Worm (Caenorhabditis elegans) whole organism, L2 larva: ENCODE results near the gene H25K10.4.

Experiments
- F13H6.1 ChIP-seq: sonication (generic microtip); optimal IDR thresholded peaks from 2 replicates; lab custom pipeline; 2016; ENCODE audit warnings: missing genetic modification characterization, missing compliant biosample characterization
- R02D3.7 ChIP-seq: fragments of 150-350 bp; optimal IDR thresholded peaks from 2 replicates; lab custom pipeline; 2014; ENCODE audit warnings: missing biosample characterization, missing genetic modification characterization
- aly-2 ChIP-seq: fragments of 150-350 bp; optimal IDR thresholded peaks from 2 replicates; lab custom pipeline; 2014; ENCODE audit warnings: missing biosample characterization, missing genetic modification characterization
- ceh-16 ChIP-seq: fragments of 150-350 bp; optimal IDR thresholded peaks from 2 replicates; lab custom pipeline; 2014; ENCODE audit warnings: missing biosample characterization, missing genetic modification characterization
- dmd-4 ChIP-seq: sonication (generic microtip); optimal IDR thresholded peaks from 2 replicates; lab custom pipeline; 2017; ENCODE audit warnings: missing biosample characterization, missing genetic modification characterization
- egl-27 ChIP-seq: sonication (generic microtip); optimal IDR thresholded peaks from 3 replicates; lab custom pipeline; 2017; ENCODE audit warnings: missing biosample characterization, missing genetic modification reagents, missing genetic modification characterization
- elt-1 ChIP-seq: fragments of 150-350 bp; optimal IDR thresholded peaks from 2 replicates; lab custom pipeline; 2014; ENCODE audit warnings: missing biosample characterization, missing genetic modification characterization
- elt-3 ChIP-seq: sonication (generic microtip); optimal IDR thresholded peaks from 2 replicates; lab custom pipeline; 2017; ENCODE audit warnings: missing biosample characterization, missing genetic modification characterization
- fos-1 ChIP-seq: fragments of 150-350 bp; optimal IDR thresholded peaks from 2 replicates; lab custom pipeline; 2014; ENCODE audit warnings: missing biosample characterization, missing genetic modification characterization
- mab-5 ChIP-seq: fragments of 150-350 bp; optimal IDR thresholded peaks from 2 replicates; lab custom pipeline; 2014; ENCODE audit warnings: missing biosample characterization, missing genetic modification characterization
- mbf-1 ChIP-seq: sonication (generic microtip); optimal IDR thresholded peaks from 2 replicates; lab custom pipeline; 2017; ENCODE audit warnings: missing biosample characterization, missing genetic modification characterization
- mdl-1 ChIP-seq, 2 experiments: fragments of 150-350 bp in 1 of 2; sonication (generic microtip) in 1 of 2; optimal IDR thresholded peaks; 2 replicates each; lab custom pipeline; 2017; ENCODE audit warnings: missing biosample characterization in 2 of 2, missing genetic modification characterization in 2 of 2
- nhr-11 ChIP-seq: fragments of 150-350 bp; optimal IDR thresholded peaks from 2 replicates; lab custom pipeline; 2014; ENCODE audit warnings: missing biosample characterization, missing genetic modification characterization
- nhr-12 ChIP-seq: fragments of 150-350 bp; optimal IDR thresholded peaks from 2 replicates; lab custom pipeline; 2014; ENCODE audit warnings: missing biosample characterization, missing genetic modification characterization
- nhr-129 ChIP-seq: fragments of 150-350 bp; optimal IDR thresholded peaks from 2 replicates; lab custom pipeline; 2014; ENCODE audit warnings: missing biosample characterization, missing genetic modification characterization
- nhr-23 ChIP-seq: fragments of 150-350 bp; optimal IDR thresholded peaks from 2 replicates; lab custom pipeline; 2014; ENCODE audit warnings: missing biosample characterization, missing genetic modification reagents, missing genetic modification characterization
- nhr-237 ChIP-seq: fragments of 150-350 bp; optimal IDR thresholded peaks from 2 replicates; lab custom pipeline; 2014; ENCODE audit warnings: missing biosample characterization, missing genetic modification characterization
- nhr-6 ChIP-seq: fragments of 150-350 bp; optimal IDR thresholded peaks from 2 replicates; lab custom pipeline; 2014; ENCODE audit warnings: missing biosample characterization, missing genetic modification characterization
- nhr-77 ChIP-seq: fragments of 150-350 bp; optimal IDR thresholded peaks from 2 replicates; lab custom pipeline; 2014; ENCODE audit warnings: missing biosample characterization, missing genetic modification characterization
- peb-1 ChIP-seq: fragments of 150-350 bp; optimal IDR thresholded peaks from 2 replicates; lab custom pipeline; 2014; ENCODE audit warnings: missing biosample characterization, missing genetic modification characterization
- sem-4 ChIP-seq: fragments of 150-350 bp; optimal IDR thresholded peaks from 2 replicates; lab custom pipeline; 2014; ENCODE audit warnings: missing biosample characterization, missing genetic modification reagents, missing genetic modification characterization
- skn-1 ChIP-seq: sonication (generic microtip); optimal IDR thresholded peaks from 2 replicates; lab custom pipeline; 2017; ENCODE audit warnings: missing biosample characterization, missing genetic modification characterization
- sma-3 ChIP-seq: sonication (generic microtip); optimal IDR thresholded peaks from 2 replicates; lab custom pipeline; 2016; ENCODE audit warnings: missing genetic modification reagents, missing genetic modification characterization, missing compliant biosample characterization
- sma-9 ChIP-seq, 2 experiments: fragments of 150-350 bp in 1 of 2; sonication (generic microtip) in 1 of 2; optimal IDR thresholded peaks; 2 replicates each; lab custom pipeline; 2014 to 2016; ENCODE audit warnings: missing genetic modification characterization in 2 of 2, mild to moderate bottlenecking in 1 of 2, missing biosample characterization in 1 of 2, missing compliant biosample characterization in 1 of 2, missing genetic modification reagents in 1 of 2, moderate library complexity in 1 of 2
- snpc-4 ChIP-seq: fragments of 150-350 bp; optimal IDR thresholded peaks from 2 replicates; lab custom pipeline; 2014; ENCODE audit warnings: missing biosample characterization, missing genetic modification characterization
- unc-39 ChIP-seq: fragments of 150-350 bp; optimal IDR thresholded peaks from 2 replicates; lab custom pipeline; 2014; ENCODE audit warnings: missing biosample characterization, missing genetic modification characterization
- unc-55 ChIP-seq: fragments of 150-350 bp; sonication (generic microtip); optimal IDR thresholded peaks from 3 replicates; lab custom pipeline; 2014; ENCODE audit warnings: missing biosample characterization, missing genetic modification reagents, missing genetic modification characterization
- zag-1 ChIP-seq: fragments of 150-350 bp; optimal IDR thresholded peaks from 2 replicates; lab custom pipeline; 2014; ENCODE audit warnings: missing biosample characterization, missing genetic modification characterization
- ztf-1 ChIP-seq: fragments of 200-800 bp; sonication (Bioruptor generic); conservative IDR thresholded peaks from 2 replicates; pipeline ENCODE4 v1.3.6; 2022; ENCODE audit warnings: missing genetic modification characterization, missing compliant biosample characterization
- ztf-11 ChIP-seq: sonication (generic microtip); optimal IDR thresholded peaks from 2 replicates; lab custom pipeline; 2017; ENCODE audit warnings: missing biosample characterization, missing genetic modification characterization
- ztf-4 ChIP-seq: fragments of 150-350 bp; optimal IDR thresholded peaks from 2 replicates; lab custom pipeline; 2014; ENCODE audit warnings: missing biosample characterization, missing genetic modification characterization

H25K10.4 gene

ce11 chrIV:16236827-16237226 is 11.0 kb downstream of the H25K10.4 start:
- TF ChIP-seq nhr-129 (tag; lab: Kevin White, UChicago) (no peak), nhr-11 (tag; lab: Kevin White, UChicago) (no peak), nhr-12 (tag; lab: Kevin White, UChicago) (no peak), skn-1 (no peak), peb-1 (no peak), elt-1 (tag; lab: Kevin White, UChicago) (no peak), unc-39 (no peak), mab-5 (tag; lab: Kevin White, UChicago) (no peak)

- no peak for TF ChIP-seq dmd-4 (tag; lab: Kevin White, UChicago)
- TF ChIP-seq ztf-11 = no peak
- no peak for TF ChIP-seq elt-1 (tag; lab: Kevin White, UChicago)
- TF ChIP-seq nhr-23 (tag; lab: Kevin White, UChicago) = no peak
- no peak for TF ChIP-seq nhr-77 (tag; lab: Kevin White, UChicago)
- TF ChIP-seq aly-2 (tag; lab: Kevin White, UChicago) = no peak
- TF ChIP-seq fos-1 (tag; lab: Kevin White, UChicago) = no peak
- TF ChIP-seq mdl-1 (tag; optimal IDR thresholded peaks at IDR 0.05; lab: Kevin White, UChicago) = no peak
- no peak for TF ChIP-seq sem-4 (tag; lab: Kevin White, UChicago)
- TF ChIP-seq F13H6.1 = no peak
- no peak for TF ChIP-seq elt-3 (tag; lab: Kevin White, UChicago)
- TF ChIP-seq R02D3.7 (tag; lab: Kevin White, UChicago) = no peak
- no peak for TF ChIP-seq zag-1
- TF ChIP-seq skn-1 = no peak
- TF ChIP-seq sma-3 = no peak
- TF ChIP-seq ztf-1 = no peak
These were observed 12.7 kb downstream of the H25K10.4 start, which contains the start of gene srw-61 for ce11 chrIV:16238555-16238954. TSS of gene srw-61 (minus strand) at chrIV:16238655.

- no peak for TF ChIP-seq sma-9 (GFP tag; optimal IDR thresholded peaks at IDR 0.05; lab: Kevin White, UChicago)
- TF ChIP-seq sma-9 (tag; optimal IDR thresholded peaks at IDR 0.05; lab: Kevin White, UChicago) = no peak
- no peak for TF ChIP-seq egl-27 (tag; lab: Kevin White, UChicago)
- TF ChIP-seq nhr-12 (tag; lab: Kevin White, UChicago) = no peak
- no peak for TF ChIP-seq dmd-4 (tag; lab: Kevin White, UChicago)
- TF ChIP-seq unc-55 (GFP tag; lab: Kevin White, UChicago) = no peak
These were observed 21.3 kb downstream of the H25K10.4 start, which contains the start of gene F38C2.1 for ce11 chrIV:16247131-16247530. TSS of gene F38C2.1 (plus strand) at chrIV:16247431.

- TF ChIP-seq mbf-1 (tag; lab: Kevin White, UChicago) = no peak
- no peak for TF ChIP-seq mdl-1 (tag; optimal IDR thresholded peaks at IDR 0.05; lab: Kevin White, UChicago)
- no peak for TF ChIP-seq sma-3
- TF ChIP-seq nhr-237 = no peak
- TF ChIP-seq nhr-129 (tag; lab: Kevin White, UChicago) = no peak
- TF ChIP-seq ceh-16 = no peak
- TF ChIP-seq snpc-4 = no peak
- no peak for TF ChIP-seq aly-2 (tag; lab: Kevin White, UChicago)
- no peak for TF ChIP-seq nhr-6 (tag; lab: Kevin White, UChicago)
- TF ChIP-seq, all 48 proteins: peak for 0
These were observed 28.6 kb downstream of the H25K10.4 start, which contains the start of gene hlh-17 for ce11 chrIV:16254464-16254863. TSS of gene hlh-17 (plus strand) at chrIV:16254764.

- peak; percentile 6 for TF ChIP-seq unc-55 (GFP tag; lab: Kevin White, UChicago)
- no peak for TF ChIP-seq mbf-1 (tag; lab: Kevin White, UChicago)
These were observed 31.5 kb downstream of the H25K10.4 start, which contains the start of gene hlh-31 for ce11 chrIV:16257330-16257729. TSS of gene hlh-31 (plus strand) at chrIV:16257630.

- TF ChIP-seq ztf-4 (tag; lab: Kevin White, UChicago) (no peak), mdl-1 (tag; optimal IDR thresholded peaks at IDR 0.05; lab: Kevin White, UChicago) (no peak), nhr-237 (no peak)
These were observed 45.1 kb downstream of the H25K10.4 start, which contains the start of gene F38C2.4 for ce11 chrIV:16270955-16271354. TSS of gene F38C2.4 (plus strand) at chrIV:16271255.
